Fruit fly (Drosophila melanogaster): ENCODE measurements around the gene CG4553.

CG4553 gene

DNA sequence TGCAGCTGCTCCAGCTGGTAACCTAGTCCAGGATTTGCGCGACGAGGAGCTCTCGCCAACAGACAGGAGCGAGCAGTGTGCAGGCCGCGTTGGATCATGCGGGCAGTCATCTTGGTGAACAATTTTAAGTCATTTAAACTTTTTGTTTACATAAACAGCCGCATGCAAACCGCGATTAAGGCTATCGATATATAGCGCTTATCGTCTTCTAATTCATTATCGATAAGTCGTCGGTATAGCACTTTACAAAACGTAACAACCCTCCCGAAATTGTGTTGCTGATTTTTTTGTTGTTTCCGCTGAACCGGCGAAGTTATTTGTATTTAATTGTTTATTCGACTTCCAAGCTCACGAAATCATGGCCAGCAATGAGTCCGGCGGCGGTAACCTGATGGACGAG, at the start of gene CG4553, which contains the start of gene MED28:
Gene CG4553, minus strand, starts transcription at position 172 of the 400 bp plus-strand sequence.
Gene MED28, plus strand, starts transcription at position 260 of the 400 bp plus-strand sequence.
- TF ChIP-seq CG42726 (GFP tag; IDR thresholded peaks at IDR 0.05; ENCODE audit: partially characterized antibody): peak; percentile 64; the same call in 1 of the 2 replicates
- TF ChIP-seq phol (tag; optimal IDR thresholded peaks at IDR 0.05): no peak
- 0 out of 2 replicates have a peak, but pooled peaks have one; percentile 28 for TF ChIP-seq vvl (GFP tag; IDR thresholded peaks at IDR 0.05)
- no peak for TF ChIP-seq lbe (GFP tag; optimal IDR thresholded peaks at IDR 0.05)
- TF ChIP-seq Bdp1 (GFP tag; optimal IDR thresholded peaks at IDR 0.05): no peak
- TF ChIP-seq CG2120 (GFP tag; optimal IDR thresholded peaks at IDR 0.05): no peak
- no peak for TF ChIP-seq CG13775 (GFP tag; optimal IDR thresholded peaks at IDR 0.05)
- TF ChIP-seq B-H2 (GFP tag; optimal IDR thresholded peaks at IDR 0.05): no peak
- no peak for TF ChIP-seq klu (GFP tag; IDR thresholded peaks at IDR 0.05)
- TF ChIP-seq Blimp-1 (GFP tag; optimal IDR thresholded peaks at IDR 0.05): no peak
- no peak for TF ChIP-seq sens (GFP tag)
- TF ChIP-seq CG30431 (GFP tag; optimal IDR thresholded peaks at IDR 0.05): no peak
- TF ChIP-seq eve (GFP tag; optimal IDR thresholded peaks at IDR 0.05): no peak
- no peak for TF ChIP-seq CG10462 (GFP tag; optimal IDR thresholded peaks at IDR 0.05)
- TF ChIP-seq CG34376 (GFP tag; optimal IDR thresholded peaks at IDR 0.05): peak; percentile 22
- TF ChIP-seq amos (GFP tag; IDR thresholded peaks at IDR 0.05; ENCODE audit: partially characterized antibody): peak; percentile 85
- no peak for TF ChIP-seq CG12769 (tag; optimal IDR thresholded peaks at IDR 0.05)
- no peak for TF ChIP-seq esg (GFP tag; conservative IDR thresholded peaks at IDR 0.05)
- TF ChIP-seq Hr78 (GFP tag; optimal IDR thresholded peaks at IDR 0.05): no peak
- peak; percentile 15; the same call in 1 of the 3 replicates for TF ChIP-seq row (GFP tag; IDR thresholded peaks at IDR 0.05)
- no peak for TF ChIP-seq prd (optimal IDR thresholded peaks at IDR 0.05)
- TF ChIP-seq prd (GFP tag; IDR thresholded peaks at IDR 0.05): no peak
- TF ChIP-seq CG4730 (GFP tag; IDR thresholded peaks at IDR 0.05): no peak
- TF ChIP-seq disco-r (GFP tag; optimal IDR thresholded peaks at IDR 0.05): no peak
- no peak for TF ChIP-seq CG15011 (GFP tag; optimal IDR thresholded peaks at IDR 0.05)
- TF ChIP-seq sima (GFP tag; optimal IDR thresholded peaks at IDR 0.05): no peak
- TF ChIP-seq pb (GFP tag; optimal IDR thresholded peaks at IDR 0.05): no peak
- no peak for TF ChIP-seq CG17912 (GFP tag; optimal IDR thresholded peaks at IDR 0.05)
- no peak for TF ChIP-seq Hr3 (GFP tag; optimal IDR thresholded peaks at IDR 0.05)
- TF ChIP-seq MTF-1 (GFP tag; optimal IDR thresholded peaks at IDR 0.05; ENCODE audit: borderline replicate concordance): no peak
- no peak for TF ChIP-seq CG6689 (GFP tag; IDR thresholded peaks at IDR 0.05)
- TF ChIP-seq HmgZ (tag; optimal IDR thresholded peaks at IDR 0.05): peak; percentile 18
- TF ChIP-seq tup (GFP tag; optimal IDR thresholded peaks at IDR 0.05): no peak
- no peak for TF ChIP-seq CG9817 (tag; optimal IDR thresholded peaks at IDR 0.05)
- TF ChIP-seq CG17829 (tag; optimal IDR thresholded peaks at IDR 0.05): no peak
- TF ChIP-seq bcd (GFP tag; optimal IDR thresholded peaks at IDR 0.05): no peak
- no peak for TF ChIP-seq Taf1 (GFP tag; IDR thresholded peaks at IDR 0.05)
- TF ChIP-seq pnt (GFP tag; optimal IDR thresholded peaks at IDR 0.05): no peak
- TF ChIP-seq pzg (GFP tag; optimal IDR thresholded peaks at IDR 0.05): peak; percentile 50
- TF ChIP-seq nau (GFP tag; optimal IDR thresholded peaks at IDR 0.05): no peak
- no peak for TF ChIP-seq psq (GFP tag; optimal IDR thresholded peaks at IDR 0.05)
- TF ChIP-seq CG17328 (GFP tag; IDR thresholded peaks at IDR 0.05): no peak
- no peak for TF ChIP-seq Kr (GFP tag; optimal IDR thresholded peaks at IDR 0.05)
- TF ChIP-seq Fer3 (tag; optimal IDR thresholded peaks at IDR 0.05): no peak
- TF ChIP-seq CkIIα-i1 (GFP tag; IDR thresholded peaks at IDR 0.05): no peak
- no peak for TF ChIP-seq CG3838 (GFP tag; optimal IDR thresholded peaks at IDR 0.05)
- peak; percentile 38 for TF ChIP-seq Sin3A (optimal IDR thresholded peaks at IDR 0.05)
- TF ChIP-seq chm (GFP tag; IDR thresholded peaks at IDR 0.05): no peak
- TF ChIP-seq seq (GFP tag; IDR thresholded peaks at IDR 0.05): no peak; the same call in 1 of the 2 replicates
- no peak for TF ChIP-seq CG10543 (GFP tag; optimal IDR thresholded peaks at IDR 0.05)
- no peak for TF ChIP-seq CG10274 (GFP tag; optimal IDR thresholded peaks at IDR 0.05)
- no peak for TF ChIP-seq run (tag; optimal IDR thresholded peaks at IDR 0.05)

Measured in whole organism, embryonic.